Worm (Caenorhabditis elegans): ENCODE data around the gene F25E5.8.

DNA sequence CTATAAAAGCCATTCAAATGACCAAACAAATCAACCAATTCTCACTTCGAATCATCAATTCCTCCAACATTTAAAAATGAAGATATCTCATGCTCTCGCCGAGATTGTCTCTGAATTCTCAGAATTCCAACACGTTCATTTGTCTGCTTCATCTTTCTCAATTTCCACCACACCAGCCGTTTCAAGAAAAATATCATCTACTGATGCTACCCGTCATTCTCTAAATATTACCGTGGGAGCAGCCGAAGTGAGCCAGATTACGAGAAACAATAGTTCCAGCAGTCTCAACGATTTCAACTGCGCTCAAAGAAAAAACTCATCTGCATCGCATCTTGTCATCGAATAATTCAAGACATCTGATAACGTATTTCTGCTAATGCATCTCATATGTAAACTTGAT is 20.8 kb upstream of the F25E5.8 start, which contains the start of gene F18E3.12:
- no peak for TF ChIP-seq blmp-1 (tag; optimal IDR thresholded peaks at IDR 0.05)
- no peak for TF ChIP-seq unc-62 (GFP tag; optimal IDR thresholded peaks at IDR 0.05)
- TF ChIP-seq lsy-2 (tag; optimal IDR thresholded peaks at IDR 0.05) = no peak
